Worm (Caenorhabditis elegans) whole organism, young adult: ENCODE data around the gene nhr-32.

Experiments
- ekl-4 ChIP-seq: fragments of 200-800 bp; sonication (Bioruptor generic); IDR thresholded peaks from 2 replicates; pipeline ENCODE4 v1.3.6; 2022; ENCODE audit warnings: missing genetic modification reagents, missing genetic modification characterization, missing compliant biosample characterization
- him-1 ChIP-seq: sonication (generic microtip); optimal IDR thresholded peaks from 2 replicates; lab custom pipeline; 2016; ENCODE audit warnings: missing genotype, missing genetic modification reagents, missing genetic modification characterization, missing compliant biosample characterization
- hsf-1 ChIP-seq: fragments of 200-800 bp; sonication (Bioruptor generic); IDR thresholded peaks from 2 replicates; pipeline ENCODE4 v1.3.6; 2022; ENCODE audit warnings: missing genetic modification reagents, missing genetic modification characterization, missing compliant biosample characterization
- let-607 ChIP-seq, 2 experiments: fragments of 200-800 bp in 1 of 2; sonication (Bioruptor generic) in 1 of 2; sonication (generic microtip) in 1 of 2; optimal IDR thresholded peaks; 2 replicates each; lab custom pipeline; 2016 to 2018; ENCODE audit warnings: mild to moderate bottlenecking in 2 of 2, missing compliant biosample characterization in 2 of 2, missing genetic modification characterization in 2 of 2, moderate library complexity in 2 of 2, missing genotype in 1 of 2
- lin-35 ChIP-seq, 3 experiments: fragments of 150-350 bp in 2 of 3; sonication (generic microtip) in 1 of 3; optimal IDR thresholded peaks; 2 replicates each; lab custom pipeline; 2014 to 2018; ENCODE audit warnings: missing biosample characterization in 3 of 3, missing genetic modification characterization in 3 of 3, missing genetic modification reagents in 3 of 3
- lin-40 ChIP-seq: sonication (generic microtip); optimal IDR thresholded peaks from 2 replicates; lab custom pipeline; 2016; ENCODE audit warnings: missing genetic modification characterization, mild to moderate bottlenecking, missing compliant biosample characterization, missing genotype, missing genetic modification reagents
- madf-6 ChIP-seq: fragments of 200-800 bp; sonication (Bioruptor generic); IDR thresholded peaks from 2 replicates; pipeline ENCODE4 v1.3.6; 2022; ENCODE audit warnings: missing genetic modification reagents, missing genetic modification characterization, missing compliant biosample characterization
- nhr-80 ChIP-seq: sonication (generic microtip); optimal IDR thresholded peaks from 2 replicates; lab custom pipeline; 2016; ENCODE audit warnings: missing genetic modification characterization, missing compliant biosample characterization
- nhr-90 ChIP-seq: sonication (generic microtip); optimal IDR thresholded peaks from 2 replicates; lab custom pipeline; 2016; ENCODE audit warnings: missing genotype, mild to moderate bottlenecking, missing genetic modification characterization, missing compliant biosample characterization
- sea-2 ChIP-seq: fragments of 200-800 bp; sonication (Bioruptor generic); IDR thresholded peaks from 2 replicates; pipeline ENCODE4 v1.3.6; 2022; ENCODE audit warnings: missing genetic modification characterization, missing compliant biosample characterization
- unc-130 ChIP-seq: sonication (generic microtip); optimal IDR thresholded peaks from 2 replicates; lab custom pipeline; 2016; ENCODE audit warnings: missing genetic modification reagents, missing genetic modification characterization, missing compliant biosample characterization
- ztf-22 ChIP-seq: fragments of 200-800 bp; sonication (Bioruptor generic); optimal IDR thresholded peaks from 2 replicates; lab custom pipeline; 2018; ENCODE audit warnings: mild to moderate bottlenecking, missing genetic modification characterization, moderate library complexity, missing compliant biosample characterization
- ztf-26 ChIP-seq: sonication (generic microtip); optimal IDR thresholded peaks from 2 replicates; lab custom pipeline; 2017; ENCODE audit warnings: missing genetic modification characterization, missing compliant biosample characterization

- no peak for TF ChIP-seq lin-40
- TF ChIP-seq him-1 (tag; lab: Kevin White, UChicago) = no peak
- TF ChIP-seq madf-6 (GFP tag; lab: Robert Waterston, UW) = no peak
- TF ChIP-seq nhr-80 (tag; lab: Kevin White, UChicago) = no peak
- TF ChIP-seq ztf-22 (GFP tag; lab: Kevin White, UChicago) = no peak
- no peak for TF ChIP-seq nhr-90 (tag; lab: Kevin White, UChicago)
- TF ChIP-seq let-607 (tag; optimal IDR thresholded peaks at IDR 0.05; lab: Kevin White, UChicago) = no peak
- TF ChIP-seq lin-35 (GFP tag; optimal IDR thresholded peaks at IDR 0.05; lab: Kevin White, UChicago) = no peak
- no peak for TF ChIP-seq ekl-4 (GFP tag; lab: Robert Waterston, UW)
- no peak for TF ChIP-seq ztf-26 (tag; lab: Kevin White, UChicago)
- TF ChIP-seq hsf-1 (GFP tag; lab: Robert Waterston, UW) = no peak
- TF ChIP-seq unc-130 (GFP tag; lab: Kevin White, UChicago) = no peak
- no peak for TF ChIP-seq sea-2 (GFP tag; lab: Robert Waterston, UW)
Observed at ce11 chrX:13202312-13202711, 49.5 kb upstream of the nhr-32 start.
